Worm (Caenorhabditis elegans): ENCODE data around the gene tab-1.

ce11 chrII:6841102-6841501, 38.0 kb downstream of the tab-1 start:
- TF ChIP-seq sdc-2 (tag; optimal IDR thresholded peaks at IDR 0.05) (no peak), fkh-10 (GFP tag; optimal IDR thresholded peaks at IDR 0.05) (no peak), hlh-8 (tag; optimal IDR thresholded peaks at IDR 0.05) (no peak), ttx-3 (tag; optimal IDR thresholded peaks at IDR 0.05) (no peak)

Measured in whole organism, late embryonic.